Fruit fly (Drosophila melanogaster) whole organism, embryonic: Measurements from ENCODE around the gene Ilp6.
A peak's percentile ranks its signal among the peaks of the same experiment; 100 is the strongest.

Experiments
- Atf-2 ChIP-seq: fragments of 200-800 bp; sonication (Bioruptor generic); optimal IDR thresholded peaks from 2 replicates; lab custom pipeline; 2016; ENCODE audit warnings: missing biosample characterization, missing genetic modification characterization
- CG11696 ChIP-seq: fragments of 200-800 bp; sonication (Bioruptor generic); IDR thresholded peaks from 2 replicates; pipeline ENCODE4 v1.3.6; 2022; ENCODE audit warnings: missing biosample characterization, missing genetic modification characterization
- CG11723 ChIP-seq: fragments of 200-800 bp; sonication (Bioruptor generic); optimal IDR thresholded peaks from 2 replicates; lab custom pipeline; 2017; ENCODE audit warnings: missing biosample characterization, mild to moderate bottlenecking, missing genetic modification characterization
- CG12219 ChIP-seq: fragments of 200-800 bp; sonication (Bioruptor generic); optimal IDR thresholded peaks from 3 replicates; lab custom pipeline; 2018; ENCODE audit warnings: missing biosample characterization, mild to moderate bottlenecking, missing genetic modification characterization
- CG12236 ChIP-seq: fragments of 200-800 bp; sonication (Bioruptor generic); optimal IDR thresholded peaks from 2 replicates; lab custom pipeline; 2016; ENCODE audit warnings: missing biosample characterization, missing genetic modification characterization
- CG14965 ChIP-seq: fragments of 200-800 bp; sonication (Bioruptor generic); optimal IDR thresholded peaks from 2 replicates; lab custom pipeline; 2016; ENCODE audit warnings: missing biosample characterization, missing genetic modification characterization, borderline replicate concordance
- CG1647 ChIP-seq: fragments of 200-800 bp; sonication (Bioruptor generic); optimal IDR thresholded peaks from 3 replicates; lab custom pipeline; 2016; ENCODE audit warnings: missing biosample characterization, missing genetic modification characterization
- CG18011 ChIP-seq: fragments of 200-800 bp; sonication (Bioruptor generic); optimal IDR thresholded peaks from 2 replicates; lab custom pipeline; 2017; ENCODE audit warnings: missing biosample characterization, missing genetic modification characterization, mild to moderate bottlenecking, moderate library complexity, missing genotype
- CG2678 ChIP-seq: fragments of 200-800 bp; sonication (Bioruptor generic); optimal IDR thresholded peaks from 3 replicates; lab custom pipeline; 2019; ENCODE audit warnings: missing biosample characterization, mild to moderate bottlenecking, missing genetic modification characterization, moderate library complexity
- CG31388 ChIP-seq: fragments of 200-800 bp; sonication (Bioruptor generic); optimal IDR thresholded peaks from 2 replicates; lab custom pipeline; 2016; ENCODE audit warnings: missing biosample characterization, missing genetic modification characterization
- CG4328 ChIP-seq: fragments of 200-800 bp; sonication (Bioruptor generic); optimal IDR thresholded peaks from 3 replicates; lab custom pipeline; 2017; ENCODE audit warnings: missing biosample characterization, missing genetic modification reagents, missing genetic modification characterization
- CG4360 ChIP-seq: fragments of 200-800 bp; sonication (Bioruptor generic); IDR thresholded peaks from 2 replicates; pipeline ENCODE4 v1.3.6; 2022; ENCODE audit warnings: missing biosample characterization, missing genetic modification characterization
- CG6254 ChIP-seq: fragments of 200-800 bp; sonication (Bioruptor generic); optimal IDR thresholded peaks from 3 replicates; lab custom pipeline; 2017; ENCODE audit warnings: mild to moderate bottlenecking, missing biosample characterization, missing genetic modification reagents, missing genetic modification characterization
- CG7786 ChIP-seq: fragments of 200-800 bp; sonication (Bioruptor generic); optimal IDR thresholded peaks from 2 replicates; lab custom pipeline; 2016; ENCODE audit warnings: missing biosample characterization, missing genetic modification characterization
- CG7987 ChIP-seq: fragments of 200-800 bp; sonication (Bioruptor generic); optimal IDR thresholded peaks from 2 replicates; lab custom pipeline; 2018; ENCODE audit warnings: missing biosample characterization, mild to moderate bottlenecking, missing genetic modification characterization, moderate library complexity
- CkIIα-i1 ChIP-seq: fragments of 200-800 bp; sonication (Bioruptor generic); IDR thresholded peaks from 2 replicates; pipeline ENCODE4 v1.3.6; 2022; ENCODE audit warnings: missing biosample characterization, missing genetic modification characterization
- D ChIP-seq, 2 experiments: fragments of 200-800 bp in 1 of 2; fragments of >200 bp in 1 of 2; sonication (Bioruptor generic) in 1 of 2; optimal IDR thresholded peaks; 2 replicates in 1 of 2; 3 replicates in 1 of 2; lab custom pipeline; 2017; ENCODE audit warnings: mild to moderate bottlenecking in 1 of 2, missing biosample characterization in 1 of 2, missing genetic modification characterization in 1 of 2, missing genetic modification reagents in 1 of 2
- Dip2 ChIP-seq: fragments of 200-800 bp; sonication (Bioruptor generic); IDR thresholded peaks from 2 replicates; pipeline ENCODE4 v1.3.6; 2022; ENCODE audit warnings: missing biosample characterization, missing genetic modification characterization
- Dp ChIP-seq: fragments of 200-800 bp; sonication (Bioruptor generic); optimal IDR thresholded peaks from 2 replicates; lab custom pipeline; 2018; ENCODE audit warnings: missing biosample characterization, mild to moderate bottlenecking, missing genetic modification characterization, moderate library complexity
- Dref ChIP-seq: fragments of 200-800 bp; sonication (Bioruptor generic); IDR thresholded peaks from 2 replicates; pipeline ENCODE4 v1.3.6; 2022; ENCODE audit warnings: missing biosample characterization, missing genetic modification characterization
- Drgx ChIP-seq: fragments of 200-800 bp; sonication (Bioruptor generic); IDR thresholded peaks from 2 replicates; pipeline ENCODE4 v1.3.6; 2022; ENCODE audit warnings: missing biosample characterization, missing genetic modification characterization
- Eip74EF ChIP-seq, 2 experiments: fragments of 200-800 bp in 1 of 2; fragments of >200 bp in 1 of 2; sonication (Bioruptor generic) in 1 of 2; optimal IDR thresholded peaks; 2 replicates each; lab custom pipeline; 2017 to 2019; ENCODE audit warnings: missing biosample characterization in 2 of 2, missing genetic modification characterization in 2 of 2, mild to moderate bottlenecking in 1 of 2, moderate library complexity in 1 of 2
- HmgD ChIP-seq: fragments of 200-800 bp; sonication (Bioruptor generic); optimal IDR thresholded peaks from 3 replicates; lab custom pipeline; 2016; ENCODE audit warnings: missing biosample characterization, missing genetic modification characterization
- Poxn ChIP-seq: fragments of 200-800 bp; sonication (Bioruptor generic); IDR thresholded peaks from 2 replicates; pipeline ENCODE4 v1.3.6; 2022; ENCODE audit warnings: missing biosample characterization, missing genetic modification characterization
- Trl ChIP-seq, 3 experiments: fragments of >200 bp in 2 of 3; fragments of 200-800 bp in 1 of 3; sonication (Bioruptor generic) in 1 of 3; optimal IDR thresholded peaks; 2 replicates in 1 of 3; 3 replicates in 2 of 3; lab custom pipeline; 2016 to 2017; ENCODE audit warnings: missing biosample characterization in 1 of 3, missing genetic modification characterization in 1 of 3
- Usf ChIP-seq: fragments of 200-800 bp; sonication (Bioruptor generic); optimal IDR thresholded peaks from 2 replicates; lab custom pipeline; 2017; ENCODE audit warnings: missing genotype, missing biosample characterization, missing genetic modification characterization
- chm ChIP-seq: fragments of 200-800 bp; sonication (Bioruptor generic); IDR thresholded peaks from 2 replicates; pipeline ENCODE4 v1.3.6; 2022; ENCODE audit warnings: missing biosample characterization, missing genetic modification characterization
- da ChIP-seq: fragments of 200-800 bp; sonication (Bioruptor generic); optimal IDR thresholded peaks from 2 replicates; lab custom pipeline; 2016; ENCODE audit warnings: missing biosample characterization, missing genetic modification characterization
- dan ChIP-seq: fragments of 200-800 bp; sonication (Bioruptor generic); IDR thresholded peaks from 2 replicates; pipeline ENCODE4 v1.3.6; 2022; ENCODE audit warnings: missing biosample characterization, missing genetic modification characterization
- dysf ChIP-seq: fragments of 200-800 bp; sonication (Bioruptor generic); IDR thresholded peaks from 3 replicates; pipeline ENCODE4 v1.3.6; 2022; ENCODE audit warnings: missing biosample characterization, missing genetic modification characterization
- ems ChIP-seq: fragments of 200-800 bp; sonication (Bioruptor generic); optimal IDR thresholded peaks from 3 replicates; lab custom pipeline; 2016; ENCODE audit warnings: missing biosample characterization, missing genetic modification characterization
- esg ChIP-seq: fragments of 200-800 bp; sonication (Bioruptor generic); conservative IDR thresholded peaks from 2 replicates; pipeline ENCODE4 v1.3.6; 2022; ENCODE audit warnings: missing biosample characterization, missing genetic modification characterization
- fd96Cb ChIP-seq: fragments of 200-800 bp; sonication (Bioruptor generic); optimal IDR thresholded peaks from 2 replicates; lab custom pipeline; 2018; ENCODE audit warnings: missing biosample characterization, mild to moderate bottlenecking, missing genetic modification characterization, moderate library complexity
- h ChIP-seq: fragments of >200 bp; optimal IDR thresholded peaks from 2 replicates; lab custom pipeline; 2017
- hth ChIP-seq: fragments of >200 bp; optimal IDR thresholded peaks from 2 replicates; lab custom pipeline; 2017; ENCODE audit warnings: inconsistent platforms
- insv ChIP-seq, 2 experiments: fragments of 200-800 bp; sonication (Bioruptor generic); optimal IDR thresholded peaks; 3 replicates each; lab custom pipeline; 2016 to 2018; ENCODE audit warnings: missing biosample characterization in 2 of 2, missing genetic modification characterization in 2 of 2
- jing ChIP-seq: fragments of 200-800 bp; sonication (Bioruptor generic); optimal IDR thresholded peaks from 2 replicates; lab custom pipeline; 2018; ENCODE audit warnings: missing biosample characterization, mild to moderate bottlenecking, missing genetic modification characterization
- lola ChIP-seq, 3 experiments: fragments of >200 bp in 2 of 3; fragments of 200-800 bp in 1 of 3; sonication (Bioruptor generic) in 1 of 3; optimal IDR thresholded peaks; 2 replicates each; lab custom pipeline; 2017 to 2019; ENCODE audit warnings: missing biosample characterization in 3 of 3, missing genetic modification characterization in 3 of 3, mild to moderate bottlenecking in 1 of 3, moderate library complexity in 1 of 3
- p53 ChIP-seq: fragments of 200-800 bp; sonication (Bioruptor generic); optimal IDR thresholded peaks from 2 replicates; lab custom pipeline; 2016; ENCODE audit warnings: missing biosample characterization, missing genetic modification characterization
- pzg ChIP-seq: fragments of 200-800 bp; sonication (Bioruptor generic); optimal IDR thresholded peaks from 3 replicates; lab custom pipeline; 2018; ENCODE audit warnings: missing biosample characterization, mild to moderate bottlenecking, missing genetic modification characterization, moderate library complexity
- ranshi ChIP-seq: fragments of 200-800 bp; sonication (Bioruptor generic); IDR thresholded peaks from 2 replicates; pipeline ENCODE4 v1.3.6; 2022; ENCODE audit warnings: missing biosample characterization, missing genetic modification characterization
- row ChIP-seq: fragments of 200-800 bp; sonication (Bioruptor generic); IDR thresholded peaks from 3 replicates; pipeline ENCODE4 v1.3.6; 2022; ENCODE audit warnings: missing biosample characterization, missing genetic modification characterization
- shn ChIP-seq: fragments of 200-800 bp; sonication (Bioruptor generic); optimal IDR thresholded peaks from 3 replicates; lab custom pipeline; 2016; ENCODE audit warnings: missing biosample characterization, missing genetic modification characterization
- sob ChIP-seq: fragments of 200-800 bp; sonication (Bioruptor generic); IDR thresholded peaks from 2 replicates; pipeline ENCODE4 v1.3.6; 2022; ENCODE audit warnings: missing biosample characterization, missing genetic modification characterization
- tin ChIP-seq: fragments of 200-800 bp; sonication (Bioruptor generic); optimal IDR thresholded peaks from 3 replicates; lab custom pipeline; 2016; ENCODE audit warnings: missing biosample characterization, missing genetic modification characterization
- trem ChIP-seq: fragments of 200-800 bp; optimal IDR thresholded peaks from 3 replicates; lab custom pipeline; 2019; ENCODE audit warnings: missing biosample characterization, mild to moderate bottlenecking, missing genetic modification characterization, moderate library complexity
- trh ChIP-seq: fragments of 200-800 bp; sonication (Bioruptor generic); optimal IDR thresholded peaks from 2 replicates; lab custom pipeline; 2016; ENCODE audit warnings: missing biosample characterization, missing genetic modification characterization
- usp ChIP-seq: fragments of >200 bp; optimal IDR thresholded peaks from 2 replicates; lab custom pipeline; 2017; ENCODE audit warnings: missing biosample characterization, missing genetic modification characterization

The Ilp6 gene

DNA sequence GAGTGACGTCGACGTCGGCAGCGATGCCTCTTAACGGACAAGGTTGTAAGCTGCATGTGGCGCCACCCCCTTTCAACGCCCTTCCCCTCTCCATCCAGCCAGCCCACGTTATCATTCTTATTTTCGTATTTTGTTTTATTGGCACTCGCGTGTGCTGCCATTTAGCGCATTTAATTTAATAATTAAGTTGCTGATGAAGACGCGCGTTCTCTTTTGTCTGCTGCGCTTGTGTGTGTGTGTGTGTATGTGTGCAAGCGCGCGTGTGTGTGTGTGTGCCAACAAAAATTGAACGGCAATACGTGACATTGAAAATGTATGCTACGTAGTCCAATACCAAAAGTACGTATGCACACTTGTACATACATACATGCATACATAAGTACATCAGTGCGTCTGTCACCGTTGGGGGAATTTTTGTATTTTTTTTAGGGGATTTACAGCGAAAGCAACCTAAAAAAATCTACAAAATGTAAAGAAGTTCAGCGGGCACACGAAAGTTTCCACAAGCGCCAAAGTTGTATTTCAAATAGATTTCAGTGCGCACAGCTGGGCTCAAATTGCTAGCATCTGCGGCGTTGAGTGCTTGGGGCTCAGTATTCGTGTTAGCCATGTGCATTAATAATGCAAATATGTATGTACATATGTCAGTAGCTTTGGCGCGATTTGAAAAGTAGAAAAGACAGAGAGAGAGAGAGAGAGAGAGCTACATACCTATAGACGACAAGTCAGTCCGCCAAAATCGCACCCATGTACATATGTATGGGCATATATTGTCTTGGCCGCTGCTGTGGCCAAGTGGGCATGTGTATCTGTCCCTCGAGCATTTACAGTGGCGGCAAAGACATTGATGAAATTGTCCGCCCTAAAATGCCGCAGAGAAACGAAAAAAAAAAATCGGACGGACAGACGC, 32.6 kb downstream of the Ilp6 start (continued):
- TF ChIP-seq usp (no peak), ranshi (peak; percentile 83; the same call in 1 of the 2 replicates), CG18011 (GFP tag; lab: Kevin White, UChicago) (peak; percentile 44), Eip74EF (GFP tag; optimal IDR thresholded peaks at IDR 0.05; lab: Kevin White, UChicago) (peak in 1 of 2 experiments; percentile 77), Dip2 (GFP tag; lab: Robert Waterston, UW) (no peak), Trl (optimal IDR thresholded peaks at IDR 0.05; lab: Kevin White, UChicago) (no peak), Trl (GFP tag; optimal IDR thresholded peaks at IDR 0.05; lab: Kevin White, UChicago) (peak; percentile 86), jing (GFP tag; lab: Kevin White, UChicago) (peak; percentile 74), Dp (GFP tag; lab: Kevin White, UChicago) (no peak), sob (GFP tag; lab: Robert Waterston, UW) (peak; percentile 72), CG11696 (peak; percentile 97), fd96Cb (tag; lab: Kevin White, UChicago) (peak; percentile 86), Drgx (peak; percentile 78), p53 (GFP tag; lab: Kevin White, UChicago) (peak; percentile 56), ems (GFP tag; lab: Kevin White, UChicago) (peak; percentile 76), CG7786 (GFP tag; lab: Kevin White, UChicago) (peak; percentile 82), HmgD (GFP tag; lab: Kevin White, UChicago) (peak; percentile 67), CG2678 (tag; lab: Kevin White, UChicago) (peak; percentile 89), esg (GFP tag; lab: Robert Waterston, UW) (peak; percentile 80), shn (GFP tag; lab: Kevin White, UChicago) (peak; percentile 84), chm (peak; percentile 59; the same call in 1 of the 2 replicates), CG1647 (GFP tag; lab: Kevin White, UChicago) (peak; percentile 56), CG31388 (GFP tag; lab: Kevin White, UChicago) (no peak), pzg (GFP tag; lab: Kevin White, UChicago) (no peak), trh (GFP tag; lab: Kevin White, UChicago) (peak; percentile 21), tin (GFP tag; lab: Kevin White, UChicago) (peak; percentile 70), CG11723 (GFP tag; lab: Kevin White, UChicago) (peak; percentile 55), lola (GFP tag; optimal IDR thresholded peaks at IDR 0.05; lab: Kevin White, UChicago) (peak in 1 of 3 experiments; percentile 75), hth (lab: Kevin White, UChicago) (no peak), trem (tag; lab: Kevin White, UChicago) (peak; percentile 57), da (GFP tag; lab: Kevin White, UChicago) (peak; percentile 72), CG12236 (GFP tag; lab: Kevin White, UChicago) (peak; percentile 68), CG14965 (GFP tag; lab: Kevin White, UChicago) (no peak), Usf (GFP tag; lab: Kevin White, UChicago) (peak; percentile 72), dysf (GFP tag; lab: Robert Waterston, UW) (peak; percentile 86), D (optimal IDR thresholded peaks at IDR 0.05; lab: Kevin White, UChicago) (no peak), D (GFP tag; optimal IDR thresholded peaks at IDR 0.05; lab: Kevin White, UChicago) (peak; percentile 85), dan (GFP tag; lab: Robert Waterston, UW) (peak; percentile 17; the same call in 1 of the 2 replicates), CkIIα-i1 (0 out of 2 replicates have a peak, but pooled peaks have one; percentile 14), Poxn (peak; percentile 22; the same call in 1 of the 2 replicates), CG4360 (GFP tag; lab: Robert Waterston, UW) (peak; percentile 41), CG6254 (GFP tag; lab: Kevin White, UChicago) (peak; percentile 77), CG12219 (peak; percentile 86), CG4328 (GFP tag; lab: Kevin White, UChicago) (peak; percentile 46), h (lab: Kevin White, UChicago) (no peak), CG7987 (GFP tag; lab: Kevin White, UChicago) (peak; percentile 52), Atf-2 (GFP tag; lab: Kevin White, UChicago) (peak; percentile 57), insv (GFP tag; optimal IDR thresholded peaks at IDR 0.05; lab: Kevin White, UChicago) (peak in 1 of 2 experiments; percentile 22), row (GFP tag; lab: Robert Waterston, UW) (peak; percentile 82), Dref (GFP tag; lab: Robert Waterston, UW) (no peak)
